Fruit fly (Drosophila melanogaster): ENCODE measurements around the gene SH3PX1.

The SH3PX1 gene

dm6 chr3L:9762036-9762597, 48.5 kb upstream of the SH3PX1 start (continued):
- TF ChIP-seq CG7745 (tag; optimal IDR thresholded peaks at IDR 0.05) = no peak
- 0 out of 2 replicates have a peak, but pooled peaks have one; percentile 13 for TF ChIP-seq Xrp1 (GFP tag; IDR thresholded peaks at IDR 0.05)
- no peak for TF ChIP-seq CG3726 (GFP tag; IDR thresholded peaks at IDR 0.05)
- peak; percentile 8 for TF ChIP-seq tap (tag; optimal IDR thresholded peaks at IDR 0.05)
- TF ChIP-seq dan (GFP tag; IDR thresholded peaks at IDR 0.05) = no peak
- no peak for TF ChIP-seq Hr39 (optimal IDR thresholded peaks at IDR 0.05)
- TF ChIP-seq btn (GFP tag; optimal IDR thresholded peaks at IDR 0.05) = peak; percentile 12
- peak; percentile 83 for TF ChIP-seq ci (GFP tag; IDR thresholded peaks at IDR 0.05)
- TF ChIP-seq twi (tag; optimal IDR thresholded peaks at IDR 0.05) = no peak
- no peak for TF ChIP-seq mld (GFP tag; IDR thresholded peaks at IDR 0.05; ENCODE audit: partially characterized antibody)
- TF ChIP-seq CG34224 (GFP tag; IDR thresholded peaks at IDR 0.05; ENCODE audit: partially characterized antibody) = 0 out of 3 replicates have a peak, but pooled peaks have one; percentile 36
- peak; percentile 15 for TF ChIP-seq Lhr (GFP tag; optimal IDR thresholded peaks at IDR 0.05)
- no peak for TF ChIP-seq CG12236 (GFP tag; optimal IDR thresholded peaks at IDR 0.05)
- no peak for TF ChIP-seq CG8924 (tag; optimal IDR thresholded peaks at IDR 0.05)
- TF ChIP-seq Ravus (GFP tag; IDR thresholded peaks at IDR 0.05) = no peak
- TF ChIP-seq CG30431 (GFP tag; optimal IDR thresholded peaks at IDR 0.05) = no peak
- no peak for TF ChIP-seq CG3847 (GFP tag; IDR thresholded peaks at IDR 0.05)
- TF ChIP-seq kay (GFP tag; optimal IDR thresholded peaks at IDR 0.05) = peak; percentile 4
- TF ChIP-seq dysf (GFP tag; IDR thresholded peaks at IDR 0.05) = 0 out of 3 replicates have a peak, but pooled peaks have one; percentile 12
- TF ChIP-seq odd (GFP tag; optimal IDR thresholded peaks at IDR 0.05) = peak; percentile 37
- TF ChIP-seq Optix (GFP tag; IDR thresholded peaks at IDR 0.05) = no peak
- no peak for TF ChIP-seq CG17612 (GFP tag; IDR thresholded peaks at IDR 0.05)
- TF ChIP-seq ash1 (GFP tag; optimal IDR thresholded peaks at IDR 0.05) = no peak
- peak; percentile 82; the same call in 2 of the 4 replicates for TF ChIP-seq chinmo (GFP tag; IDR thresholded peaks at IDR 0.05; ENCODE audit: partially characterized antibody)
- TF ChIP-seq CG10267 (tag; optimal IDR thresholded peaks at IDR 0.05) = no peak
- peak; percentile 38; the same call in 1 of the 3 replicates for TF ChIP-seq Dbx (GFP tag; IDR thresholded peaks at IDR 0.05)
- no peak for TF ChIP-seq lov (optimal IDR thresholded peaks at IDR 0.05)
- TF ChIP-seq lov (GFP tag; IDR thresholded peaks at IDR 0.05) = no peak
- TF ChIP-seq z (GFP tag; IDR thresholded peaks at IDR 0.05) = peak; percentile 97
- peak; percentile 51 for TF ChIP-seq pho (GFP tag; optimal IDR thresholded peaks at IDR 0.05)
- peak; percentile 39; the same call in 1 of the 2 replicates for TF ChIP-seq Awh (GFP tag; IDR thresholded peaks at IDR 0.05)
- no peak for TF ChIP-seq Atf-2 (GFP tag; optimal IDR thresholded peaks at IDR 0.05)
- TF ChIP-seq tna (GFP tag; IDR thresholded peaks at IDR 0.05; ENCODE audit: partially characterized antibody) = no peak
- no peak for TF ChIP-seq CG17186 (GFP tag; optimal IDR thresholded peaks at IDR 0.05)
- TF ChIP-seq klu (GFP tag; IDR thresholded peaks at IDR 0.05) = no peak
- no peak for TF ChIP-seq pnt (GFP tag; optimal IDR thresholded peaks at IDR 0.05)
- no peak for TF ChIP-seq CG6689 (GFP tag; IDR thresholded peaks at IDR 0.05)
- TF ChIP-seq Dip3 (GFP tag; optimal IDR thresholded peaks at IDR 0.05) = no peak
- TF ChIP-seq scrt (GFP tag; optimal IDR thresholded peaks at IDR 0.05) = peak; percentile 82
- peak in 1 of 2 experiments; percentile 18 for TF ChIP-seq Hr51 (GFP tag; optimal IDR thresholded peaks at IDR 0.05)
- TF ChIP-seq ase (GFP tag; IDR thresholded peaks at IDR 0.05) = no peak
- TF ChIP-seq CG31365 (tag; optimal IDR thresholded peaks at IDR 0.05) = peak; percentile 24
- TF ChIP-seq CG18476 (GFP tag; optimal IDR thresholded peaks at IDR 0.05) = no peak
- TF ChIP-seq ab (GFP tag; optimal IDR thresholded peaks at IDR 0.05) = no peak
- peak; percentile 43 for TF ChIP-seq CTCF (GFP tag; optimal IDR thresholded peaks at IDR 0.05)
- TF ChIP-seq gem (tag; optimal IDR thresholded peaks at IDR 0.05) = no peak
- peak in 1 of 2 experiments; percentile 5 for TF ChIP-seq bsh (GFP tag; optimal IDR thresholded peaks at IDR 0.05)
- TF ChIP-seq az2 (GFP tag; optimal IDR thresholded peaks at IDR 0.05) = no peak
- TF ChIP-seq CG17328 (GFP tag; IDR thresholded peaks at IDR 0.05) = peak; percentile 50; the same call in 1 of the 2 replicates
- no peak for TF ChIP-seq ro (GFP tag; IDR thresholded peaks at IDR 0.05)
- TF ChIP-seq unc-4 (GFP tag; IDR thresholded peaks at IDR 0.05; ENCODE audit: partially characterized antibody) = no peak
- TF ChIP-seq ERR (GFP tag; optimal IDR thresholded peaks at IDR 0.05) = peak; percentile 20

Data from whole organism, embryonic.